Worm (Caenorhabditis elegans) whole organism, L3 larva: ENCODE data around the gene nhr-38.

Experiments
- R02D3.7 ChIP-seq: fragments of 150-350 bp; optimal IDR thresholded peaks from 2 replicates; lab custom pipeline; 2014; ENCODE audit warnings: missing biosample characterization, missing genetic modification characterization
- ZK546.5 ChIP-seq: sonication (generic microtip); optimal IDR thresholded peaks from 2 replicates; lab custom pipeline; 2017; ENCODE audit warnings: missing biosample characterization, missing genetic modification characterization
- aly-2 ChIP-seq: fragments of 150-350 bp; optimal IDR thresholded peaks from 2 replicates; lab custom pipeline; 2014; ENCODE audit warnings: missing biosample characterization, missing genetic modification characterization
- ama-1 ChIP-seq: fragments of 150-350 bp; optimal IDR thresholded peaks from 2 replicates; lab custom pipeline; 2018
- ceh-16 ChIP-seq: sonication (generic microtip); optimal IDR thresholded peaks from 2 replicates; lab custom pipeline; 2017; ENCODE audit warnings: missing biosample characterization, missing genetic modification characterization
- ceh-28 ChIP-seq: fragments of 150-350 bp; optimal IDR thresholded peaks from 2 replicates; lab custom pipeline; 2014; ENCODE audit warnings: missing biosample characterization, missing genetic modification reagents, missing genetic modification characterization
- ceh-82 ChIP-seq: fragments of 150-350 bp; optimal IDR thresholded peaks from 2 replicates; lab custom pipeline; 2014; ENCODE audit warnings: missing biosample characterization, missing genetic modification characterization
- ceh-9 ChIP-seq: sonication (generic microtip); optimal IDR thresholded peaks from 2 replicates; lab custom pipeline; 2018; ENCODE audit warnings: missing biosample characterization, missing genetic modification characterization
- daf-12 ChIP-seq: fragments of 150-350 bp; optimal IDR thresholded peaks from 2 replicates; lab custom pipeline; 2014; ENCODE audit warnings: missing biosample characterization, missing genetic modification reagents, missing genetic modification characterization
- egl-27 ChIP-seq: sonication (generic microtip); optimal IDR thresholded peaks from 4 replicates; lab custom pipeline; 2017; ENCODE audit warnings: missing biosample characterization, missing genetic modification reagents, missing genetic modification characterization
- egl-5 ChIP-seq: fragments of 150-350 bp; optimal IDR thresholded peaks from 2 replicates; lab custom pipeline; 2017; ENCODE audit warnings: missing biosample characterization, missing genetic modification reagents, missing genetic modification characterization, inconsistent platforms
- elt-1 ChIP-seq: fragments of 150-350 bp; optimal IDR thresholded peaks from 2 replicates; lab custom pipeline; 2014; ENCODE audit warnings: missing biosample characterization, missing genetic modification characterization
- elt-2 ChIP-seq: sonication (generic microtip); optimal IDR thresholded peaks from 2 replicates; lab custom pipeline; 2016; ENCODE audit warnings: missing genetic modification reagents, mild to moderate bottlenecking, missing genetic modification characterization, missing compliant biosample characterization
- elt-3 ChIP-seq, 3 experiments: fragments of 150-350 bp in 1 of 3; sonication (generic microtip) in 2 of 3; optimal IDR thresholded peaks; 2 replicates in 2 of 3; 4 replicates in 1 of 3; lab custom pipeline; 2014 to 2017; ENCODE audit warnings: missing biosample characterization in 3 of 3, missing genetic modification characterization in 3 of 3
- eor-1 ChIP-seq, 2 experiments: fragments of 150-350 bp; optimal IDR thresholded peaks; 2 replicates each; lab custom pipeline; 2014 to 2018; ENCODE audit warnings: missing biosample characterization in 2 of 2, missing genetic modification characterization in 2 of 2
- fkh-10 ChIP-seq: sonication (generic microtip); optimal IDR thresholded peaks from 2 replicates; lab custom pipeline; 2017; ENCODE audit warnings: missing biosample characterization, missing genetic modification reagents, missing genetic modification characterization
- fkh-2 ChIP-seq: fragments of 150-350 bp; optimal IDR thresholded peaks from 2 replicates; lab custom pipeline; 2014; ENCODE audit warnings: missing biosample characterization, missing genetic modification reagents, missing genetic modification characterization
- fos-1 ChIP-seq: fragments of 150-350 bp; optimal IDR thresholded peaks from 2 replicates; lab custom pipeline; 2014; ENCODE audit warnings: missing biosample characterization, missing genetic modification characterization
- hmg-11 ChIP-seq: sonication (generic microtip); optimal IDR thresholded peaks from 2 replicates; lab custom pipeline; 2016; ENCODE audit warnings: missing genetic modification characterization, missing compliant biosample characterization
- jun-1 ChIP-seq: fragments of 150-350 bp; optimal IDR thresholded peaks from 2 replicates; lab custom pipeline; 2014; ENCODE audit warnings: missing biosample characterization, missing genetic modification reagents, missing genetic modification characterization
- lin-15B ChIP-seq: fragments of 150-350 bp; optimal IDR thresholded peaks from 2 replicates; lab custom pipeline; 2014; ENCODE audit warnings: missing biosample characterization, missing genetic modification characterization
- lin-39 ChIP-seq: fragments of 150-350 bp; optimal IDR thresholded peaks from 2 replicates; lab custom pipeline; 2018; ENCODE audit warnings: missing biosample characterization, missing genetic modification reagents, missing genetic modification characterization
- lsy-12 ChIP-seq: sonication (generic microtip); optimal IDR thresholded peaks from 2 replicates; lab custom pipeline; 2016; ENCODE audit warnings: mild to moderate bottlenecking, missing genetic modification characterization, missing compliant biosample characterization
- mdl-1 ChIP-seq: fragments of 150-350 bp; optimal IDR thresholded peaks from 2 replicates; lab custom pipeline; 2014; ENCODE audit warnings: missing biosample characterization, missing genetic modification characterization
- mml-1 ChIP-seq: fragments of 150-350 bp; sonication (generic microtip); optimal IDR thresholded peaks from 3 replicates; lab custom pipeline; 2014; ENCODE audit warnings: missing biosample characterization, missing genetic modification characterization
- nfya-1 ChIP-seq: sonication (generic microtip); optimal IDR thresholded peaks from 2 replicates; lab custom pipeline; 2017; ENCODE audit warnings: missing genetic modification characterization, mild to moderate bottlenecking, missing compliant biosample characterization, antibody characterized with exemption, moderate library complexity; ENCODE audit not compliant: insufficient read depth
- nhr-11 ChIP-seq: fragments of 150-350 bp; optimal IDR thresholded peaks from 2 replicates; lab custom pipeline; 2014; ENCODE audit warnings: missing biosample characterization, missing genetic modification characterization
- nhr-12 ChIP-seq: fragments of 150-350 bp; optimal IDR thresholded peaks from 2 replicates; lab custom pipeline; 2014; ENCODE audit warnings: missing biosample characterization, missing genetic modification characterization
- nhr-23 ChIP-seq: fragments of 150-350 bp; optimal IDR thresholded peaks from 2 replicates; lab custom pipeline; 2014; ENCODE audit warnings: missing biosample characterization, missing genetic modification reagents, missing genetic modification characterization
- nhr-237 ChIP-seq: fragments of 150-350 bp; optimal IDR thresholded peaks from 2 replicates; lab custom pipeline; 2014; ENCODE audit warnings: missing biosample characterization, missing genetic modification characterization
- nhr-25 ChIP-seq: sonication (generic microtip); optimal IDR thresholded peaks from 2 replicates; lab custom pipeline; 2017; ENCODE audit warnings: missing biosample characterization, missing genetic modification characterization
- nhr-28 ChIP-seq: fragments of 150-350 bp; optimal IDR thresholded peaks from 2 replicates; lab custom pipeline; 2014; ENCODE audit warnings: missing biosample characterization, missing genetic modification characterization
- nhr-43 ChIP-seq: sonication (generic microtip); optimal IDR thresholded peaks from 2 replicates; lab custom pipeline; 2016; ENCODE audit warnings: mild to moderate bottlenecking, missing genetic modification characterization, missing compliant biosample characterization; ENCODE audit not compliant: poor library complexity, severe bottlenecking
- nhr-67 ChIP-seq: fragments of 150-350 bp; optimal IDR thresholded peaks from 2 replicates; lab custom pipeline; 2014; ENCODE audit warnings: missing biosample characterization, missing genetic modification characterization
- nhr-76 ChIP-seq: fragments of 150-350 bp; sonication (generic microtip); optimal IDR thresholded peaks from 5 replicates; lab custom pipeline; 2014; ENCODE audit warnings: missing biosample characterization, missing genetic modification characterization
- nhr-77 ChIP-seq: fragments of 150-350 bp; optimal IDR thresholded peaks from 2 replicates; lab custom pipeline; 2014; ENCODE audit warnings: missing biosample characterization, missing genetic modification characterization
- pha-4 ChIP-seq: fragments of 150-350 bp; optimal IDR thresholded peaks from 2 replicates; lab custom pipeline; 2014; ENCODE audit warnings: missing biosample characterization, missing genetic modification reagents, missing genetic modification characterization
- pqm-1 ChIP-seq: fragments of 150-350 bp; optimal IDR thresholded peaks from 2 replicates; lab custom pipeline; 2017; ENCODE audit warnings: missing biosample characterization, missing genetic modification characterization, inconsistent platforms
- sea-2 ChIP-seq: fragments of 150-350 bp; sonication (generic microtip); optimal IDR thresholded peaks from 4 replicates; lab custom pipeline; 2014; ENCODE audit warnings: missing biosample characterization, missing genetic modification reagents, missing genetic modification characterization
- skn-1 ChIP-seq: fragments of 150-350 bp; optimal IDR thresholded peaks from 2 replicates; lab custom pipeline; 2014; ENCODE audit warnings: missing biosample characterization, missing genetic modification characterization
- snpc-4 ChIP-seq: fragments of 150-350 bp; optimal IDR thresholded peaks from 2 replicates; lab custom pipeline; 2014; ENCODE audit warnings: missing biosample characterization, missing genetic modification characterization
- tbx-2 ChIP-seq: sonication (generic microtip); optimal IDR thresholded peaks from 2 replicates; lab custom pipeline; 2016; ENCODE audit warnings: mild to moderate bottlenecking, missing genetic modification characterization, missing compliant biosample characterization
- unc-39 ChIP-seq: sonication (generic microtip); optimal IDR thresholded peaks from 4 replicates; lab custom pipeline; 2017; ENCODE audit warnings: missing biosample characterization, missing genetic modification characterization
- unc-62 ChIP-seq: fragments of 150-350 bp; sonication (generic microtip); optimal IDR thresholded peaks from 4 replicates; lab custom pipeline; 2014; ENCODE audit warnings: missing biosample characterization, missing genetic modification reagents, missing genetic modification characterization
- zag-1 ChIP-seq: fragments of 150-350 bp; optimal IDR thresholded peaks from 2 replicates; lab custom pipeline; 2014; ENCODE audit warnings: missing biosample characterization, missing genetic modification characterization
- ztf-11 ChIP-seq: fragments of 150-350 bp; optimal IDR thresholded peaks from 2 replicates; lab custom pipeline; 2014; ENCODE audit warnings: missing biosample characterization, missing genetic modification characterization
- ztf-4 ChIP-seq: fragments of 150-350 bp; optimal IDR thresholded peaks from 2 replicates; lab custom pipeline; 2014; ENCODE audit warnings: missing biosample characterization, missing genetic modification characterization

The nhr-38 gene

DNA sequence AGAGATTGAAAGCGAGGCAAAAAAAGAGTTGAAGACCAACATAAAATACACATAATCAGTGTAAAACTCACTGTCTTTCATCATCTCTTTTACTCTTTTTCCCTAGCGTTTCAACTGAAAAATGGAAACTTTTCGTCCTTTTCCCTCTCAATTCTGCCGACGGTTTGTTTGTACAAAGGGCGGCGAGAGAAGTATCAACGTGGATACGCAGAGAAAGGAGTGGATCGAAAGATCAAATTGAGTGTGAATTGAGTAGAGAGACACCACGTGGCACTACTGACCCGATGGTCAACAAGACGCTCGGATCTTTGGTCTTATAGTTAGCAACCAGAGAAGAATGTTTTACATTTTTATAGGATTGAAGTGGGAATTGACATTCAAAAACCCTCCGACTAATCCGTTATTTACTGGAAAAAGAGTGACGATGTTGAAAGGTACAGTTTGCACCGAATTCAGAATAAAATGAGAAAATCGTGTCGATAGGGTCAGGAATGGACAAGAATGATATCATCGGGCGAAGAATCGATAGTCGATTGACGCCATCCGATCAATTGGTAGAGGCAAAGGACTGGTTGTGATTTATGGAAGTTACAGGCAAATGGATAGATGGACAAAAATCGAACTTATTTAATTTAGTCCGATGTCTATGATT lies 38.9 kb upstream of the nhr-38 start:
- TF ChIP-seq elt-1 (tag; lab: Kevin White, UChicago) (no peak), ceh-28 (tag; lab: Kevin White, UChicago) (no peak), nhr-11 (no peak), pha-4 (tag; lab: Kevin White, UChicago) (peak; percentile 97), nhr-76 (tag; lab: Kevin White, UChicago) (no peak), eor-1 (tag; optimal IDR thresholded peaks at IDR 0.05; lab: Kevin White, UChicago) (no peak), fkh-10 (no peak), ceh-16 (tag; lab: Kevin White, UChicago) (no peak), nhr-67 (tag; lab: Kevin White, UChicago) (no peak), fkh-2 (tag; lab: Kevin White, UChicago) (no peak), nhr-28 (no peak), fos-1 (no peak), elt-2 (peak; percentile 73), lin-39 (tag; lab: Kevin White, UChicago) (no peak), ceh-82 (tag; lab: Kevin White, UChicago) (no peak), skn-1 (tag; lab: Kevin White, UChicago) (no peak), ama-1 (peak; percentile 41), hmg-11 (tag; lab: Kevin White, UChicago) (no peak), mml-1 (tag; lab: Kevin White, UChicago) (no peak), daf-12 (tag; lab: Kevin White, UChicago) (no peak), snpc-4 (tag; lab: Kevin White, UChicago) (no peak), tbx-2 (tag; lab: Kevin White, UChicago) (no peak), elt-3 (tag; optimal IDR thresholded peaks at IDR 0.05; lab: Kevin White, UChicago) (no peak), egl-27 (no peak), nhr-77 (tag; lab: Kevin White, UChicago) (no peak), nhr-237 (no peak), R02D3.7 (tag; lab: Kevin White, UChicago) (no peak), lsy-12 (tag; lab: Kevin White, UChicago) (no peak), jun-1 (tag; lab: Kevin White, UChicago) (peak; percentile 62), nhr-43 (tag; lab: Kevin White, UChicago) (peak; percentile 11), pqm-1 (peak; percentile 76), lin-15B (no peak), ztf-4 (tag; lab: Kevin White, UChicago) (peak; percentile 34), nhr-23 (tag; lab: Kevin White, UChicago) (no peak), nhr-25 (tag; lab: Kevin White, UChicago) (peak; percentile 34), ztf-11 (tag; lab: Kevin White, UChicago) (no peak), mdl-1 (tag; lab: Kevin White, UChicago) (peak; percentile 56), nhr-12 (tag; lab: Kevin White, UChicago) (no peak), ceh-9 (tag; lab: Kevin White, UChicago) (no peak), zag-1 (tag; lab: Kevin White, UChicago) (no peak), ZK546.5 (tag; lab: Kevin White, UChicago) (no peak), unc-39 (no peak), sea-2 (no peak), egl-5 (tag; lab: Kevin White, UChicago) (no peak), aly-2 (tag; lab: Kevin White, UChicago) (no peak), unc-62 (GFP tag; lab: Kevin White, UChicago) (no peak), nfya-1 (peak; percentile 43)
